Worm (Caenorhabditis elegans) whole organism, L1 larva: Measurements from ENCODE around the gene B0244.7.

ENCODE experiments used
- C04F5.9 ChIP-seq: sonication (generic microtip); optimal IDR thresholded peaks from 2 replicates; lab custom pipeline; 2016; ENCODE audit warnings: missing genetic modification characterization, missing compliant biosample characterization
- F16B12.6 ChIP-seq: fragments of 150-350 bp; optimal IDR thresholded peaks from 2 replicates; lab custom pipeline; 2014; ENCODE audit warnings: missing biosample characterization, missing genetic modification characterization
- Y116A8C.19 ChIP-seq: sonication (generic microtip); optimal IDR thresholded peaks from 2 replicates; lab custom pipeline; 2016; ENCODE audit warnings: missing compliant biosample characterization, missing genetic modification characterization, borderline replicate concordance
- aha-1 ChIP-seq: fragments of 150-350 bp; optimal IDR thresholded peaks from 2 replicates; lab custom pipeline; 2014; ENCODE audit warnings: missing biosample characterization, missing genetic modification characterization
- aly-2 ChIP-seq: fragments of 150-350 bp; optimal IDR thresholded peaks from 2 replicates; lab custom pipeline; 2014; ENCODE audit warnings: missing biosample characterization, missing genetic modification characterization
- ama-1 ChIP-seq: fragments of 150-350 bp; optimal IDR thresholded peaks from 2 replicates; lab custom pipeline; 2014
- blmp-1 ChIP-seq: fragments of 150-350 bp; optimal IDR thresholded peaks from 2 replicates; lab custom pipeline; 2014; ENCODE audit warnings: missing biosample characterization, missing genetic modification characterization
- ceh-88 ChIP-seq: fragments of 200-800 bp; sonication (Bioruptor generic); IDR thresholded peaks from 2 replicates; pipeline ENCODE4 v1.3.6; 2022; ENCODE audit warnings: missing genetic modification characterization, missing compliant biosample characterization
- dpl-1 ChIP-seq, 3 experiments: fragments of 150-350 bp in 2 of 3; sonication (generic microtip) in 1 of 3; optimal IDR thresholded peaks; 2 replicates each; lab custom pipeline; 2014 to 2017; ENCODE audit warnings: missing biosample characterization in 3 of 3, missing genetic modification characterization in 3 of 3, missing genetic modification reagents in 3 of 3
- egl-27 ChIP-seq, 2 experiments: fragments of 150-350 bp in 1 of 2; sonication (generic microtip); optimal IDR thresholded peaks; 3 replicates each; lab custom pipeline; 2017 to 2018; ENCODE audit warnings: missing biosample characterization in 2 of 2, missing genetic modification characterization in 2 of 2, missing genetic modification reagents in 2 of 2
- elt-3 ChIP-seq, 6 experiments: fragments of 150-350 bp in 1 of 6; sonication (generic microtip); optimal IDR thresholded peaks; 2 replicates each; lab custom pipeline; 2017 to 2018; ENCODE audit warnings: missing biosample characterization in 6 of 6, missing genetic modification characterization in 6 of 6, inconsistent platforms in 1 of 6
- ets-5 ChIP-seq: fragments of 200-800 bp; sonication (Bioruptor generic); IDR thresholded peaks from 2 replicates; pipeline ENCODE4 v1.3.6; 2022; ENCODE audit warnings: missing genetic modification characterization, missing compliant biosample characterization
- fkh-10 ChIP-seq: sonication (generic microtip); optimal IDR thresholded peaks from 2 replicates; lab custom pipeline; 2017; ENCODE audit warnings: missing biosample characterization, missing genetic modification reagents, missing genetic modification characterization
- fkh-8 ChIP-seq: sonication (generic microtip); optimal IDR thresholded peaks from 2 replicates; lab custom pipeline; 2016; ENCODE audit warnings: mild to moderate bottlenecking, missing genetic modification characterization, missing compliant biosample characterization
- hlh-17 ChIP-seq: fragments of 200-800 bp; sonication (Bioruptor generic); optimal IDR thresholded peaks from 2 replicates; lab custom pipeline; 2018; ENCODE audit warnings: missing genetic modification characterization, mild to moderate bottlenecking, missing compliant biosample characterization, moderate library complexity, borderline replicate concordance
- irx-1 ChIP-seq: sonication (generic microtip); optimal IDR thresholded peaks from 2 replicates; lab custom pipeline; 2016; ENCODE audit warnings: missing genetic modification characterization, missing compliant biosample characterization
- isw-1 ChIP-seq: fragments of 200-800 bp; sonication (Bioruptor generic); IDR thresholded peaks from 2 replicates; pipeline ENCODE4 v1.3.6; 2022; ENCODE audit warnings: missing genetic modification characterization, missing compliant biosample characterization
- jun-1 ChIP-seq: fragments of 150-350 bp; optimal IDR thresholded peaks from 2 replicates; lab custom pipeline; 2014; ENCODE audit warnings: missing biosample characterization, missing genetic modification reagents, missing genetic modification characterization
- lin-14 ChIP-seq: fragments of 200-800 bp; sonication (Bioruptor generic); optimal IDR thresholded peaks from 2 replicates; lab custom pipeline; 2018; ENCODE audit warnings: mild to moderate bottlenecking, missing genetic modification characterization, moderate library complexity, missing compliant biosample characterization
- lin-15B ChIP-seq: fragments of 150-350 bp; sonication (generic microtip); optimal IDR thresholded peaks from 3 replicates; lab custom pipeline; 2014; ENCODE audit warnings: missing biosample characterization, missing genetic modification characterization
- lin-35 ChIP-seq, 2 experiments: fragments of 150-350 bp; optimal IDR thresholded peaks; 2 replicates each; lab custom pipeline; 2014; ENCODE audit warnings: missing biosample characterization in 2 of 2, missing genetic modification characterization in 2 of 2, missing genetic modification reagents in 2 of 2
- lir-3 ChIP-seq: sonication (generic microtip); optimal IDR thresholded peaks from 2 replicates; lab custom pipeline; 2016; ENCODE audit warnings: mild to moderate bottlenecking, missing genetic modification characterization, moderate library complexity, missing compliant biosample characterization; ENCODE audit not compliant: poor library complexity
- lsy-2 ChIP-seq, 2 experiments: fragments of 150-350 bp; optimal IDR thresholded peaks; 2 replicates each; lab custom pipeline; 2014; ENCODE audit warnings: missing biosample characterization in 2 of 2, missing genetic modification characterization in 2 of 2
- mab-9 ChIP-seq: fragments of 200-800 bp; sonication (Bioruptor generic); IDR thresholded peaks from 2 replicates; pipeline ENCODE4 v1.3.6; 2022; ENCODE audit warnings: missing genetic modification reagents, missing genetic modification characterization, missing compliant biosample characterization
- mdl-1 ChIP-seq, 2 experiments: fragments of 150-350 bp; optimal IDR thresholded peaks; 2 replicates each; lab custom pipeline; 2014 to 2017; ENCODE audit warnings: missing biosample characterization in 2 of 2, missing genetic modification characterization in 2 of 2, inconsistent platforms in 1 of 2
- mef-2 ChIP-seq: fragments of 150-350 bp; optimal IDR thresholded peaks from 2 replicates; lab custom pipeline; 2014; ENCODE audit warnings: missing biosample characterization, missing genetic modification characterization
- mep-1 ChIP-seq: fragments of 150-350 bp; optimal IDR thresholded peaks from 2 replicates; lab custom pipeline; 2014; ENCODE audit warnings: missing biosample characterization, missing genetic modification characterization
- nhr-12 ChIP-seq: sonication (generic microtip); optimal IDR thresholded peaks from 2 replicates; lab custom pipeline; 2017; ENCODE audit warnings: missing biosample characterization, missing genetic modification characterization
- nhr-20 ChIP-seq: sonication (generic microtip); optimal IDR thresholded peaks from 2 replicates; lab custom pipeline; 2016; ENCODE audit warnings: mild to moderate bottlenecking, missing genetic modification characterization, missing compliant biosample characterization
- nhr-28 ChIP-seq: fragments of 150-350 bp; optimal IDR thresholded peaks from 2 replicates; lab custom pipeline; 2014; ENCODE audit warnings: missing biosample characterization, missing genetic modification characterization
- nhr-47 ChIP-seq: sonication (generic microtip); optimal IDR thresholded peaks from 2 replicates; lab custom pipeline; 2016; ENCODE audit warnings: mild to moderate bottlenecking, missing genetic modification characterization, moderate library complexity, missing compliant biosample characterization
- nhr-71 ChIP-seq: sonication (generic microtip); optimal IDR thresholded peaks from 2 replicates; lab custom pipeline; 2016; ENCODE audit warnings: mild to moderate bottlenecking, missing genetic modification characterization, moderate library complexity, missing compliant biosample characterization
- nhr-76 ChIP-seq: sonication (generic microtip); optimal IDR thresholded peaks from 2 replicates; lab custom pipeline; 2017; ENCODE audit warnings: missing biosample characterization, missing genetic modification characterization
- nhr-77 ChIP-seq: fragments of 150-350 bp; optimal IDR thresholded peaks from 2 replicates; lab custom pipeline; 2014; ENCODE audit warnings: missing biosample characterization, missing genetic modification characterization
- pag-3 ChIP-seq: sonication (generic microtip); optimal IDR thresholded peaks from 2 replicates; lab custom pipeline; 2017; ENCODE audit warnings: missing genetic modification characterization, mild to moderate bottlenecking, missing compliant biosample characterization, antibody characterized with exemption, borderline replicate concordance; ENCODE audit not compliant: insufficient read depth
- rnt-1 ChIP-seq: sonication (generic microtip); optimal IDR thresholded peaks from 2 replicates; lab custom pipeline; 2016; ENCODE audit warnings: mild to moderate bottlenecking, missing genetic modification characterization, moderate library complexity, missing compliant biosample characterization
- snpc-4 ChIP-seq: fragments of 150-350 bp; optimal IDR thresholded peaks from 2 replicates; lab custom pipeline; 2014; ENCODE audit warnings: missing biosample characterization, missing genetic modification characterization
- sox-4 ChIP-seq: sonication (generic microtip); optimal IDR thresholded peaks from 2 replicates; lab custom pipeline; 2016; ENCODE audit warnings: missing genetic modification characterization, missing compliant biosample characterization
- sptf-1 ChIP-seq: fragments of 150-350 bp; optimal IDR thresholded peaks from 2 replicates; lab custom pipeline; 2014; ENCODE audit warnings: missing biosample characterization, missing genetic modification characterization
- sup-37 ChIP-seq: fragments of 200-800 bp; sonication (Bioruptor generic); optimal IDR thresholded peaks from 2 replicates; lab custom pipeline; 2018; ENCODE audit warnings: mild to moderate bottlenecking, missing genetic modification characterization, missing compliant biosample characterization
- swsn-7 ChIP-seq: sonication (generic microtip); optimal IDR thresholded peaks from 2 replicates; lab custom pipeline; 2016; ENCODE audit warnings: missing genetic modification characterization, missing compliant biosample characterization
- tbx-2 ChIP-seq: sonication (generic microtip); optimal IDR thresholded peaks from 2 replicates; lab custom pipeline; 2016; ENCODE audit warnings: missing genetic modification characterization, missing compliant biosample characterization
- unc-62 ChIP-seq: fragments of 150-350 bp; optimal IDR thresholded peaks from 2 replicates; lab custom pipeline; 2014; ENCODE audit warnings: missing biosample characterization, missing genetic modification reagents, missing genetic modification characterization
- unc-86 ChIP-seq: sonication (generic microtip); optimal IDR thresholded peaks from 2 replicates; lab custom pipeline; 2016; ENCODE audit warnings: missing genetic modification characterization, missing compliant biosample characterization
- xbp-1 ChIP-seq: sonication (generic microtip); optimal IDR thresholded peaks from 2 replicates; lab custom pipeline; 2016; ENCODE audit warnings: missing genetic modification characterization, missing compliant biosample characterization
- zag-1 ChIP-seq: fragments of 150-350 bp; optimal IDR thresholded peaks from 2 replicates; lab custom pipeline; 2014; ENCODE audit warnings: missing biosample characterization, missing genetic modification characterization
- ztf-11 ChIP-seq, 2 experiments: sonication (generic microtip); optimal IDR thresholded peaks; 2 replicates each; lab custom pipeline; 2016 to 2017; ENCODE audit warnings: missing genetic modification characterization in 2 of 2, missing biosample characterization in 1 of 2, missing compliant biosample characterization in 1 of 2

Gene B0244.7

ce11 chrIII:5688246-5688645 lies 43.1 kb upstream of the B0244.7 start (continued):
- TF ChIP-seq elt-3 (tag; optimal IDR thresholded peaks at IDR 0.05; lab: Kevin White, UChicago) (no peak), unc-86 (tag; lab: Kevin White, UChicago) (peak; percentile 7), aly-2 (no peak), zag-1 (tag; lab: Kevin White, UChicago) (no peak), mdl-1 (tag; optimal IDR thresholded peaks at IDR 0.05; lab: Kevin White, UChicago) (peak in 1 of 2 experiments; percentile 19), hlh-17 (GFP tag; lab: Kevin White, UChicago) (no peak), isw-1 (GFP tag; lab: Robert Waterston, UW) (0 out of 2 replicates have a peak, but pooled peaks have one; percentile 7), nhr-76 (tag; lab: Kevin White, UChicago) (no peak), mef-2 (no peak), nhr-47 (tag; lab: Kevin White, UChicago) (peak; percentile 49), ets-5 (GFP tag; lab: Robert Waterston, UW) (no peak), sptf-1 (tag; lab: Kevin White, UChicago) (no peak), swsn-7 (tag; lab: Kevin White, UChicago) (peak; percentile 47), xbp-1 (peak; percentile 13), nhr-28 (tag; lab: Kevin White, UChicago) (no peak), nhr-71 (tag; lab: Kevin White, UChicago) (peak; percentile 64), lsy-2 (tag; optimal IDR thresholded peaks at IDR 0.05; lab: Kevin White, UChicago) (peak; percentile 22 to 67), mep-1 (tag; lab: Kevin White, UChicago) (peak; percentile 55), F16B12.6 (tag; lab: Kevin White, UChicago) (no peak), jun-1 (tag; lab: Kevin White, UChicago) (no peak), dpl-1 (GFP tag; optimal IDR thresholded peaks at IDR 0.05; lab: Kevin White, UChicago) (peak in 1 of 3 experiments; percentile 32), ztf-11 (tag; optimal IDR thresholded peaks at IDR 0.05; lab: Kevin White, UChicago) (peak in 1 of 2 experiments; percentile 30), nhr-77 (tag; lab: Kevin White, UChicago) (peak; percentile 47), unc-62 (GFP tag; lab: Kevin White, UChicago) (no peak), sox-4 (tag; lab: Kevin White, UChicago) (no peak), pag-3 (no peak), egl-27 (tag; optimal IDR thresholded peaks at IDR 0.05; lab: Kevin White, UChicago) (no peak), ama-1 (lab: Kevin White, UChicago) (no peak), ceh-88 (GFP tag; lab: Robert Waterston, UW) (no peak), C04F5.9 (no peak), sup-37 (no peak), fkh-8 (tag; lab: Kevin White, UChicago) (peak; percentile 41), lir-3 (tag; lab: Kevin White, UChicago) (no peak), lin-15B (no peak), irx-1 (tag; lab: Kevin White, UChicago) (no peak), mab-9 (GFP tag; lab: Robert Waterston, UW) (no peak), aha-1 (tag; lab: Kevin White, UChicago) (no peak), Y116A8C.19 (no peak), lin-14 (GFP tag; lab: Kevin White, UChicago) (peak; percentile 74), nhr-12 (tag; lab: Kevin White, UChicago) (no peak), tbx-2 (tag; lab: Kevin White, UChicago) (peak; percentile 42), lin-35 (GFP tag; optimal IDR thresholded peaks at IDR 0.05; lab: Kevin White, UChicago) (peak in 1 of 2 experiments; percentile 54)
- TF ChIP-seq, all 84 proteins: peak for 27

- TF ChIP-seq jun-1 (tag; lab: Kevin White, UChicago) (no peak), dpl-1 (GFP tag; optimal IDR thresholded peaks at IDR 0.05; lab: Kevin White, UChicago) (no peak), tbx-2 (tag; lab: Kevin White, UChicago) (no peak), rnt-1 (tag; lab: Kevin White, UChicago) (no peak), Y116A8C.19 (no peak), swsn-7 (tag; lab: Kevin White, UChicago) (no peak), ets-5 (GFP tag; lab: Robert Waterston, UW) (no peak), fkh-10 (GFP tag; lab: Kevin White, UChicago) (no peak), nhr-12 (tag; lab: Kevin White, UChicago) (no peak), nhr-20 (tag; lab: Kevin White, UChicago) (no peak), snpc-4 (tag; lab: Kevin White, UChicago) (no peak), blmp-1 (no peak), F16B12.6 (tag; lab: Kevin White, UChicago) (no peak)
Observed at ce11 chrIII:5691826-5692225, 39.5 kb upstream of the B0244.7 start.
